Worm (Caenorhabditis elegans) whole organism, L4 larva: ENCODE results near the gene B0507.4.

Experiments
- ceh-28 ChIP-seq: fragments of 150-350 bp; optimal IDR thresholded peaks from 2 replicates; lab custom pipeline; 2014; ENCODE audit warnings: missing biosample characterization, missing genetic modification reagents, missing genetic modification characterization
- ceh-82 ChIP-seq: sonication (generic microtip); optimal IDR thresholded peaks from 2 replicates; lab custom pipeline; 2017; ENCODE audit warnings: missing biosample characterization, missing genetic modification characterization
- daf-12 ChIP-seq: fragments of 150-350 bp; optimal IDR thresholded peaks from 2 replicates; lab custom pipeline; 2014; ENCODE audit warnings: missing biosample characterization, missing genetic modification reagents, missing genetic modification characterization
- dpl-1 ChIP-seq: fragments of 150-350 bp; optimal IDR thresholded peaks from 2 replicates; lab custom pipeline; 2014; ENCODE audit warnings: missing biosample characterization, missing genetic modification reagents, missing genetic modification characterization
- egl-27 ChIP-seq: sonication (generic microtip); optimal IDR thresholded peaks from 3 replicates; lab custom pipeline; 2017; ENCODE audit warnings: missing biosample characterization, missing genetic modification reagents, missing genetic modification characterization
- fos-1 ChIP-seq: fragments of 150-350 bp; optimal IDR thresholded peaks from 2 replicates; lab custom pipeline; 2014; ENCODE audit warnings: missing biosample characterization, missing genetic modification characterization
- lin-13 ChIP-seq: fragments of 150-350 bp; optimal IDR thresholded peaks from 2 replicates; lab custom pipeline; 2014; ENCODE audit warnings: missing biosample characterization, missing genetic modification reagents, missing genetic modification characterization
- lin-15B ChIP-seq: fragments of 150-350 bp; sonication (generic microtip); optimal IDR thresholded peaks from 3 replicates; lab custom pipeline; 2014; ENCODE audit warnings: missing biosample characterization, missing genetic modification characterization
- nhr-25 ChIP-seq: sonication (generic microtip); optimal IDR thresholded peaks from 2 replicates; lab custom pipeline; 2017; ENCODE audit warnings: missing genetic modification characterization, mild to moderate bottlenecking, missing compliant biosample characterization, antibody characterized with exemption, moderate library complexity, borderline replicate concordance; ENCODE audit not compliant: insufficient read depth
- nhr-28 ChIP-seq: fragments of 150-350 bp; optimal IDR thresholded peaks from 2 replicates; lab custom pipeline; 2014; ENCODE audit warnings: missing biosample characterization, missing genetic modification characterization
- skn-1 ChIP-seq: fragments of 150-350 bp; optimal IDR thresholded peaks from 2 replicates; lab custom pipeline; 2014; ENCODE audit warnings: missing biosample characterization, missing genetic modification characterization
- zag-1 ChIP-seq: fragments of 150-350 bp; optimal IDR thresholded peaks from 2 replicates; lab custom pipeline; 2014; ENCODE audit warnings: missing biosample characterization, missing genetic modification characterization
- ztf-11 ChIP-seq: fragments of 150-350 bp; optimal IDR thresholded peaks from 2 replicates; lab custom pipeline; 2014; ENCODE audit warnings: missing biosample characterization, missing genetic modification characterization

DNA sequence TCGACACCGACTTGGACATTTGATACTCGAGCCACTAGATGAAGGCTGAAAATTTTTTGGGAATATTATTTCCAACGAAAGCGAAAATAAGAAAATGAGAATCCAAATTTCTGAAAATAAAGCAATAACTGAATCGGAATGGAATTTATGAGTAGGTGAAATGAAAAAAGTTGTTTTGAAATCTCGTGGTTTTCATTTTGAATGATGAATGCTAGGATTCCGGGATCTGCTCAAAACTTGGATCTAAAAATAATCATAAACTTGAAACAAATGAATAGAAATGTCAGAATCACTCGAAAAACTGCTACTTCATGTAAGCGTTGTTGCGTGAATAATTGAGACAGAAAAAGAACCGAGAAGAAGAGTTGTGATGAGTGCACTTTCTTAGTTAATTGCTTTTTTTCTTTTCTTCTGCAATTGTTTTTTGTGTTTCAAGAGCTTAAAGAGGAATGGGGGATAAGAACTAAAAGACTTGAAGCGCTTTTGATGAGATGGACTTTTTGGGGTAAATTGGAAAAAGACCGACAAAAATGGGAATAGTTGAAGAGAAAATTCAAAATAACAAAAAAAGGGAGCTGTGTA, 46.3 kb downstream of the B0507.4 start, which contains the start of gene magu-2:
- TF ChIP-seq egl-27: no peak
- TF ChIP-seq nhr-28: no peak
- TF ChIP-seq ceh-82: no peak
- TF ChIP-seq lin-13 (GFP tag; lab: Kevin White, UChicago): no peak
- TF ChIP-seq fos-1 (tag; lab: Kevin White, UChicago): no peak
- no peak for TF ChIP-seq lin-15B (tag; lab: Kevin White, UChicago)
- TF ChIP-seq ceh-28 (tag; lab: Kevin White, UChicago): no peak
- no peak for TF ChIP-seq dpl-1 (GFP tag; lab: Kevin White, UChicago)
- TF ChIP-seq skn-1 (tag; lab: Kevin White, UChicago): no peak
- no peak for TF ChIP-seq zag-1 (tag; lab: Kevin White, UChicago)
- TF ChIP-seq daf-12 (tag; lab: Kevin White, UChicago): no peak
- TF ChIP-seq ztf-11 (tag; lab: Kevin White, UChicago): no peak
- no peak for TF ChIP-seq nhr-25 (tag; lab: Kevin White, UChicago)
